Fruit fly (Drosophila melanogaster) whole organism, embryonic: ENCODE results near the gene Rab18.

Experiments
- Atf6 ChIP-seq: fragments of 200-800 bp; sonication (Bioruptor generic); IDR thresholded peaks from 2 replicates; pipeline ENCODE4 v1.3.6; 2022; ENCODE audit warnings: missing biosample characterization, missing genetic modification characterization
- B-H2 ChIP-seq: fragments of 200-800 bp; sonication (Bioruptor generic); optimal IDR thresholded peaks from 2 replicates; lab custom pipeline; 2018; ENCODE audit warnings: missing biosample characterization, mild to moderate bottlenecking, missing genetic modification characterization
- CG12236 ChIP-seq: fragments of 200-800 bp; sonication (Bioruptor generic); optimal IDR thresholded peaks from 2 replicates; lab custom pipeline; 2016; ENCODE audit warnings: missing biosample characterization, missing genetic modification characterization
- CG14710 ChIP-seq: fragments of 200-800 bp; sonication (Bioruptor generic); optimal IDR thresholded peaks from 3 replicates; lab custom pipeline; 2019; ENCODE audit warnings: missing biosample characterization, mild to moderate bottlenecking, missing genetic modification characterization, moderate library complexity
- CG15011 ChIP-seq: fragments of 200-800 bp; sonication (Bioruptor generic); optimal IDR thresholded peaks from 3 replicates; lab custom pipeline; 2018; ENCODE audit warnings: missing biosample characterization, mild to moderate bottlenecking, missing genetic modification characterization
- CG17186 ChIP-seq: fragments of 200-800 bp; sonication (Bioruptor generic); optimal IDR thresholded peaks from 3 replicates; lab custom pipeline; 2017; ENCODE audit warnings: missing biosample characterization, missing genetic modification reagents, missing genetic modification characterization
- CG17912 ChIP-seq: fragments of 200-800 bp; sonication (Bioruptor generic); optimal IDR thresholded peaks from 2 replicates; lab custom pipeline; 2018; ENCODE audit warnings: missing biosample characterization, mild to moderate bottlenecking, missing genetic modification characterization
- CG2678 ChIP-seq: fragments of 200-800 bp; sonication (Bioruptor generic); optimal IDR thresholded peaks from 3 replicates; lab custom pipeline; 2019; ENCODE audit warnings: missing biosample characterization, mild to moderate bottlenecking, missing genetic modification characterization, moderate library complexity
- CG33213 ChIP-seq: fragments of 200-800 bp; sonication (Bioruptor generic); optimal IDR thresholded peaks from 3 replicates; lab custom pipeline; 2016; ENCODE audit warnings: missing biosample characterization, missing genetic modification characterization
- CG33557 ChIP-seq: fragments of 200-800 bp; sonication (Bioruptor generic); optimal IDR thresholded peaks from 2 replicates; lab custom pipeline; 2019; ENCODE audit warnings: missing biosample characterization, mild to moderate bottlenecking, missing genetic modification characterization, moderate library complexity
- CG4360 ChIP-seq: fragments of 200-800 bp; sonication (Bioruptor generic); IDR thresholded peaks from 2 replicates; pipeline ENCODE4 v1.3.6; 2022; ENCODE audit warnings: missing biosample characterization, missing genetic modification characterization
- CG7786 ChIP-seq: fragments of 200-800 bp; sonication (Bioruptor generic); optimal IDR thresholded peaks from 2 replicates; lab custom pipeline; 2016; ENCODE audit warnings: missing biosample characterization, missing genetic modification characterization
- CG8089 ChIP-seq: fragments of 200-800 bp; sonication (Bioruptor generic); optimal IDR thresholded peaks from 3 replicates; lab custom pipeline; 2016; ENCODE audit warnings: missing biosample characterization, missing genetic modification characterization
- CG8359 ChIP-seq: fragments of 200-800 bp; sonication (Bioruptor generic); optimal IDR thresholded peaks from 2 replicates; lab custom pipeline; 2017; ENCODE audit warnings: missing biosample characterization, mild to moderate bottlenecking, missing genetic modification characterization, borderline replicate concordance
- CG9876 ChIP-seq: fragments of 200-800 bp; sonication (Bioruptor generic); optimal IDR thresholded peaks from 2 replicates; lab custom pipeline; 2016; ENCODE audit warnings: missing biosample characterization, missing genetic modification characterization
- CHES-1-like ChIP-seq: fragments of 200-800 bp; sonication (Bioruptor generic); optimal IDR thresholded peaks from 2 replicates; lab custom pipeline; 2016; ENCODE audit warnings: missing biosample characterization, missing genetic modification characterization
- HmgD ChIP-seq: fragments of 200-800 bp; sonication (Bioruptor generic); optimal IDR thresholded peaks from 3 replicates; lab custom pipeline; 2016; ENCODE audit warnings: missing biosample characterization, missing genetic modification characterization
- HmgZ ChIP-seq: fragments of 200-800 bp; sonication (Bioruptor generic); optimal IDR thresholded peaks from 2 replicates; lab custom pipeline; 2018; ENCODE audit warnings: missing biosample characterization, mild to moderate bottlenecking, missing genetic modification characterization
- Hmr ChIP-seq: fragments of 200-800 bp; sonication (Bioruptor generic); optimal IDR thresholded peaks from 3 replicates; lab custom pipeline; 2017; ENCODE audit warnings: mild to moderate bottlenecking, missing biosample characterization, missing genetic modification reagents, missing genetic modification characterization
- Oaz ChIP-seq: fragments of 200-800 bp; sonication (Bioruptor generic); IDR thresholded peaks from 2 replicates; pipeline ENCODE4 v1.3.6; 2022; ENCODE audit warnings: missing biosample characterization, missing genetic modification characterization
- Pdp1 ChIP-seq, 2 experiments: fragments of 200-800 bp; sonication (Bioruptor generic); optimal IDR thresholded peaks; 3 replicates each; lab custom pipeline; 2016; ENCODE audit warnings: missing biosample characterization in 2 of 2, missing genetic modification characterization in 2 of 2, mild to moderate bottlenecking in 1 of 2, moderate library complexity in 1 of 2
- Stat92E ChIP-seq, 3 experiments: fragments of >200 bp in 2 of 3; fragments of 200-800 bp in 1 of 3; sonication (Bioruptor generic) in 1 of 3; optimal IDR thresholded peaks; 2 replicates each; lab custom pipeline; 2017 to 2019; ENCODE audit warnings: missing biosample characterization in 3 of 3, missing genetic modification characterization in 3 of 3, mild to moderate bottlenecking in 1 of 3, moderate library complexity in 1 of 3
- Trl ChIP-seq, 3 experiments: fragments of >200 bp in 2 of 3; fragments of 200-800 bp in 1 of 3; sonication (Bioruptor generic) in 1 of 3; optimal IDR thresholded peaks; 2 replicates in 1 of 3; 3 replicates in 2 of 3; lab custom pipeline; 2016 to 2017; ENCODE audit warnings: missing biosample characterization in 1 of 3, missing genetic modification characterization in 1 of 3
- al ChIP-seq: fragments of 200-800 bp; sonication (Bioruptor generic); IDR thresholded peaks from 2 replicates; pipeline ENCODE4 v1.3.6; 2022; ENCODE audit warnings: missing biosample characterization, missing genetic modification characterization
- bcd ChIP-seq: fragments of 200-800 bp; sonication (Bioruptor generic); optimal IDR thresholded peaks from 2 replicates; lab custom pipeline; 2017; ENCODE audit warnings: missing biosample characterization, mild to moderate bottlenecking, missing genetic modification characterization
- btn ChIP-seq: fragments of 200-800 bp; sonication (Bioruptor generic); optimal IDR thresholded peaks from 2 replicates; lab custom pipeline; 2016; ENCODE audit warnings: missing biosample characterization, missing genetic modification characterization
- chinmo ChIP-seq: fragments of 200-800 bp; sonication (Bioruptor generic); IDR thresholded peaks from 4 replicates; pipeline ENCODE4 v1.3.6; 2022; ENCODE audit warnings: missing biosample characterization, missing genetic modification characterization; ENCODE audit not compliant: partially characterized antibody
- corto ChIP-seq: fragments of 200-800 bp; sonication (Bioruptor generic); optimal IDR thresholded peaks from 2 replicates; lab custom pipeline; 2016; ENCODE audit warnings: missing biosample characterization, mild to moderate bottlenecking, missing genetic modification characterization, moderate library complexity
- danr ChIP-seq: fragments of 200-800 bp; sonication (Bioruptor generic); IDR thresholded peaks from 2 replicates; pipeline ENCODE4 v1.3.6; 2022; ENCODE audit warnings: missing biosample characterization, missing genetic modification characterization
- dysf ChIP-seq: fragments of 200-800 bp; sonication (Bioruptor generic); IDR thresholded peaks from 3 replicates; pipeline ENCODE4 v1.3.6; 2022; ENCODE audit warnings: missing biosample characterization, missing genetic modification characterization
- grn ChIP-seq: fragments of 200-800 bp; sonication (Bioruptor generic); optimal IDR thresholded peaks from 3 replicates; lab custom pipeline; 2017; ENCODE audit warnings: missing biosample characterization, missing genetic modification characterization
- gsb ChIP-seq: fragments of 200-800 bp; sonication (Bioruptor generic); IDR thresholded peaks from 2 replicates; pipeline ENCODE4 v1.3.6; 2022; ENCODE audit warnings: missing biosample characterization, missing genetic modification characterization
- hth ChIP-seq: fragments of >200 bp; optimal IDR thresholded peaks from 2 replicates; lab custom pipeline; 2017; ENCODE audit warnings: inconsistent platforms
- jigr1 ChIP-seq: fragments of 200-800 bp; sonication (Bioruptor generic); IDR thresholded peaks from 3 replicates; pipeline ENCODE4 v1.3.6; 2022; ENCODE audit warnings: missing biosample characterization, missing genetic modification characterization
- lov ChIP-seq, 2 experiments: fragments of 200-800 bp in 1 of 2; fragments of >200 bp in 1 of 2; sonication (Bioruptor generic) in 1 of 2; IDR thresholded peaks in 1 of 2; optimal IDR thresholded peaks in 1 of 2; 2 replicates in 1 of 2; 3 replicates in 1 of 2; pipeline versions ENCODE4 v1.3.6 to Lab custom; 2017 to 2022; ENCODE audit warnings: missing biosample characterization in 1 of 2, missing genetic modification characterization in 1 of 2
- nom ChIP-seq: fragments of 200-800 bp; sonication (Bioruptor generic); optimal IDR thresholded peaks from 2 replicates; lab custom pipeline; 2017; ENCODE audit warnings: missing biosample characterization, missing genetic modification characterization, mild to moderate bottlenecking, moderate library complexity, missing genetic modification reagents
- otp ChIP-seq: fragments of 200-800 bp; sonication (Bioruptor generic); IDR thresholded peaks from 3 replicates; pipeline ENCODE4, ENCODE4 v1.3.6; 2022; ENCODE audit warnings: missing biosample characterization, missing genetic modification characterization
- row ChIP-seq: fragments of 200-800 bp; sonication (Bioruptor generic); IDR thresholded peaks from 3 replicates; pipeline ENCODE4 v1.3.6; 2022; ENCODE audit warnings: missing biosample characterization, missing genetic modification characterization
- run ChIP-seq: fragments of 200-800 bp; sonication (Bioruptor generic); optimal IDR thresholded peaks from 3 replicates; lab custom pipeline; 2018; ENCODE audit warnings: missing biosample characterization, mild to moderate bottlenecking, missing genetic modification characterization
- sob ChIP-seq: fragments of 200-800 bp; sonication (Bioruptor generic); IDR thresholded peaks from 2 replicates; pipeline ENCODE4 v1.3.6; 2022; ENCODE audit warnings: missing biosample characterization, missing genetic modification characterization
- tap ChIP-seq: fragments of 200-800 bp; optimal IDR thresholded peaks from 3 replicates; lab custom pipeline; 2019; ENCODE audit warnings: missing biosample characterization, mild to moderate bottlenecking, missing genetic modification characterization, moderate library complexity
- tio ChIP-seq: fragments of 200-800 bp; sonication (Bioruptor generic); optimal IDR thresholded peaks from 2 replicates; lab custom pipeline; 2017; ENCODE audit warnings: missing biosample characterization, missing genetic modification characterization, inconsistent platforms
- tna ChIP-seq: fragments of 200-800 bp; sonication (Bioruptor generic); IDR thresholded peaks from 2 replicates; pipeline ENCODE4 v1.3.6; 2022; ENCODE audit warnings: missing biosample characterization, missing genetic modification characterization; ENCODE audit not compliant: partially characterized antibody
- trem ChIP-seq: fragments of 200-800 bp; optimal IDR thresholded peaks from 3 replicates; lab custom pipeline; 2019; ENCODE audit warnings: missing biosample characterization, mild to moderate bottlenecking, missing genetic modification characterization, moderate library complexity
- unc-4 ChIP-seq: fragments of 200-800 bp; sonication (Bioruptor generic); IDR thresholded peaks from 2 replicates; pipeline ENCODE4 v1.3.6; 2022; ENCODE audit warnings: missing biosample characterization, missing genetic modification characterization; ENCODE audit not compliant: partially characterized antibody
- wek ChIP-seq: fragments of 200-800 bp; sonication (Bioruptor generic); optimal IDR thresholded peaks from 3 replicates; lab custom pipeline; 2018; ENCODE audit warnings: missing biosample characterization, mild to moderate bottlenecking, missing genetic modification characterization, moderate library complexity
- zfh2 ChIP-seq: fragments of 200-800 bp; sonication (Bioruptor generic); optimal IDR thresholded peaks from 2 replicates; lab custom pipeline; 2016; ENCODE audit warnings: missing biosample characterization, missing genetic modification characterization

Rab18 gene

dm6 chrX:5672243-5673051 lies 835 bp upstream of the Rab18 start, which contains the start of gene RpL35 (continued):
- TF ChIP-seq zfh2 (GFP tag; lab: Kevin White, UChicago) (peak; percentile 13), Stat92E (GFP tag; optimal IDR thresholded peaks at IDR 0.05; lab: Kevin White, UChicago) (no peak), gsb (GFP tag; lab: Robert Waterston, UW) (no peak), nom (GFP tag; lab: Kevin White, UChicago) (peak; percentile 77), CG8359 (GFP tag; lab: Kevin White, UChicago) (peak; percentile 6), bcd (peak; percentile 21), Oaz (GFP tag; lab: Robert Waterston, UW) (no peak), CG14710 (peak; percentile 37), CG15011 (GFP tag; lab: Kevin White, UChicago) (no peak), corto (GFP tag; lab: Kevin White, UChicago) (no peak), row (GFP tag; lab: Robert Waterston, UW) (no peak; the same call in none of the 3 replicates), CG17186 (GFP tag; lab: Kevin White, UChicago) (peak; percentile 80), CHES-1-like (GFP tag; lab: Kevin White, UChicago) (peak; percentile 11), dysf (GFP tag; lab: Robert Waterston, UW) (0 out of 3 replicates have a peak, but pooled peaks have one; percentile 23), al (GFP tag; lab: Robert Waterston, UW) (peak; percentile 31; the same call in 1 of the 2 replicates), CG12236 (peak; percentile 17), Trl (optimal IDR thresholded peaks at IDR 0.05; lab: Kevin White, UChicago) (no peak), Trl (GFP tag; optimal IDR thresholded peaks at IDR 0.05; lab: Kevin White, UChicago) (peak; percentile 32), lov (optimal IDR thresholded peaks at IDR 0.05; lab: Kevin White, UChicago) (no peak), lov (GFP tag; IDR thresholded peaks at IDR 0.05; lab: Robert Waterston, UW) (no peak), CG33213 (GFP tag; lab: Kevin White, UChicago) (peak; percentile 6), trem (no peak), CG2678 (peak; percentile 41), wek (GFP tag; lab: Kevin White, UChicago) (peak; percentile 56), chinmo (GFP tag; lab: Robert Waterston, UW) (no peak), tio (GFP tag; lab: Kevin White, UChicago) (no peak), tna (GFP tag; lab: Robert Waterston, UW) (no peak), tap (tag; lab: Kevin White, UChicago) (no peak), CG17912 (GFP tag; lab: Kevin White, UChicago) (peak; percentile 19), CG4360 (GFP tag; lab: Robert Waterston, UW) (no peak), B-H2 (GFP tag; lab: Kevin White, UChicago) (peak; percentile 28), btn (GFP tag; lab: Kevin White, UChicago) (no peak), Pdp1 (GFP tag; optimal IDR thresholded peaks at IDR 0.05; lab: Kevin White, UChicago) (peak; percentile 24 to 36), CG33557 (GFP tag; lab: Kevin White, UChicago) (peak; percentile 25), jigr1 (no peak), HmgD (GFP tag; lab: Kevin White, UChicago) (no peak), run (tag; lab: Kevin White, UChicago) (peak; percentile 2), danr (GFP tag; lab: Robert Waterston, UW) (no peak), Hmr (GFP tag; lab: Kevin White, UChicago) (peak; percentile 76), Atf6 (GFP tag; lab: Robert Waterston, UW) (peak; percentile 50), CG9876 (GFP tag; lab: Kevin White, UChicago) (no peak), hth (lab: Kevin White, UChicago) (no peak), CG7786 (GFP tag; lab: Kevin White, UChicago) (peak; percentile 32), HmgZ (peak; percentile 48), otp (GFP tag; lab: Robert Waterston, UW) (0 out of 3 replicates have a peak, but pooled peaks have one; percentile 7), sob (peak; percentile 48; the same call in 1 of the 2 replicates), CG8089 (peak; percentile 28), grn (GFP tag; lab: Kevin White, UChicago) (no peak), unc-4 (GFP tag; lab: Robert Waterston, UW) (0 out of 2 replicates have a peak, but pooled peaks have one; percentile 47)
